Fruit fly (Drosophila melanogaster) whole organism, embryonic: ENCODE results near the gene APP-BP1.

Experiments
- CG10209 ChIP-seq: fragments of 200-800 bp; sonication (Bioruptor generic); optimal IDR thresholded peaks from 3 replicates; lab custom pipeline; 2017; ENCODE audit warnings: missing biosample characterization, mild to moderate bottlenecking, missing genetic modification characterization, missing genetic modification reagents
- CG10431 ChIP-seq: fragments of 200-800 bp; sonication (Bioruptor generic); optimal IDR thresholded peaks from 3 replicates; lab custom pipeline; 2018; ENCODE audit warnings: missing biosample characterization, mild to moderate bottlenecking, missing genetic modification characterization
- CG17359 ChIP-seq: fragments of 200-800 bp; sonication (Bioruptor generic); optimal IDR thresholded peaks from 3 replicates; lab custom pipeline; 2018; ENCODE audit warnings: missing biosample characterization, mild to moderate bottlenecking, missing genetic modification characterization, moderate library complexity
- CG17568 ChIP-seq: fragments of 200-800 bp; sonication (Bioruptor generic); optimal IDR thresholded peaks from 2 replicates; lab custom pipeline; 2018; ENCODE audit warnings: missing biosample characterization, mild to moderate bottlenecking, missing genetic modification characterization, moderate library complexity
- CG2129 ChIP-seq: fragments of 200-800 bp; sonication (Bioruptor generic); IDR thresholded peaks from 2 replicates; pipeline ENCODE4 v1.3.6; 2022; ENCODE audit warnings: missing biosample characterization, missing genetic modification characterization; ENCODE audit not compliant: partially characterized antibody
- CG2678 ChIP-seq: fragments of 200-800 bp; sonication (Bioruptor generic); optimal IDR thresholded peaks from 3 replicates; lab custom pipeline; 2019; ENCODE audit warnings: missing biosample characterization, mild to moderate bottlenecking, missing genetic modification characterization, moderate library complexity
- CG31365 ChIP-seq: fragments of 200-800 bp; sonication (Bioruptor generic); optimal IDR thresholded peaks from 2 replicates; lab custom pipeline; 2018; ENCODE audit warnings: missing biosample characterization, mild to moderate bottlenecking, missing genetic modification characterization
- CG6765 ChIP-seq: fragments of 200-800 bp; sonication (Bioruptor generic); optimal IDR thresholded peaks from 3 replicates; lab custom pipeline; 2017; ENCODE audit warnings: missing biosample characterization, mild to moderate bottlenecking, missing genetic modification characterization
- CG7987 ChIP-seq: fragments of 200-800 bp; sonication (Bioruptor generic); optimal IDR thresholded peaks from 2 replicates; lab custom pipeline; 2018; ENCODE audit warnings: missing biosample characterization, mild to moderate bottlenecking, missing genetic modification characterization, moderate library complexity
- CG9437 ChIP-seq: fragments of 200-800 bp; sonication (Bioruptor generic); optimal IDR thresholded peaks from 2 replicates; lab custom pipeline; 2018; ENCODE audit warnings: missing biosample characterization, mild to moderate bottlenecking, missing genetic modification characterization
- CG9932 ChIP-seq: fragments of 200-800 bp; sonication (Bioruptor generic); IDR thresholded peaks from 2 replicates; pipeline ENCODE4 v1.3.6; 2022; ENCODE audit warnings: missing biosample characterization, missing genetic modification characterization
- CrebB ChIP-seq: fragments of 200-800 bp; sonication (Bioruptor generic); optimal IDR thresholded peaks from 3 replicates; lab custom pipeline; 2018; ENCODE audit warnings: missing biosample characterization, mild to moderate bottlenecking, missing genetic modification characterization
- Dbx ChIP-seq: fragments of 200-800 bp; sonication (Bioruptor generic); IDR thresholded peaks from 3 replicates; pipeline ENCODE4 v1.3.6; 2022; ENCODE audit warnings: missing biosample characterization, missing genetic modification characterization
- Dip2 ChIP-seq: fragments of 200-800 bp; sonication (Bioruptor generic); IDR thresholded peaks from 2 replicates; pipeline ENCODE4 v1.3.6; 2022; ENCODE audit warnings: missing biosample characterization, missing genetic modification characterization
- Drgx ChIP-seq: fragments of 200-800 bp; sonication (Bioruptor generic); IDR thresholded peaks from 2 replicates; pipeline ENCODE4 v1.3.6; 2022; ENCODE audit warnings: missing biosample characterization, missing genetic modification characterization
- Ets65A ChIP-seq: fragments of 200-800 bp; sonication (Bioruptor generic); peaks from one replicate; lab custom pipeline; 2016; ENCODE audit warnings: missing biosample characterization, missing genetic modification characterization
- Ets97D ChIP-seq: fragments of 200-800 bp; sonication (Bioruptor generic); optimal IDR thresholded peaks from 3 replicates; lab custom pipeline; 2016; ENCODE audit warnings: missing biosample characterization, missing genetic modification characterization
- Fer3 ChIP-seq: fragments of 200-800 bp; sonication (Bioruptor generic); optimal IDR thresholded peaks from 2 replicates; lab custom pipeline; 2018; ENCODE audit warnings: missing biosample characterization, mild to moderate bottlenecking, missing genetic modification characterization, moderate library complexity
- HHEX ChIP-seq: fragments of 200-800 bp; sonication (Bioruptor generic); optimal IDR thresholded peaks from 3 replicates; lab custom pipeline; 2017; ENCODE audit warnings: missing biosample characterization, mild to moderate bottlenecking, missing genetic modification characterization, missing genetic modification reagents
- HmgZ ChIP-seq: fragments of 200-800 bp; sonication (Bioruptor generic); optimal IDR thresholded peaks from 2 replicates; lab custom pipeline; 2018; ENCODE audit warnings: missing biosample characterization, mild to moderate bottlenecking, missing genetic modification characterization
- Hmx ChIP-seq: fragments of 200-800 bp; sonication (Bioruptor generic); optimal IDR thresholded peaks from 2 replicates; lab custom pipeline; 2016; ENCODE audit warnings: missing biosample characterization, missing genetic modification characterization
- Lhr ChIP-seq: fragments of 200-800 bp; sonication (Bioruptor generic); optimal IDR thresholded peaks from 3 replicates; lab custom pipeline; 2017; ENCODE audit warnings: mild to moderate bottlenecking, missing biosample characterization, missing genetic modification reagents, missing genetic modification characterization
- Lpt ChIP-seq: fragments of >200 bp; optimal IDR thresholded peaks from 2 replicates; lab custom pipeline; 2018; ENCODE audit warnings: missing biosample characterization, missing genetic modification characterization
- MTF-1 ChIP-seq: fragments of 200-800 bp; sonication (Bioruptor generic); optimal IDR thresholded peaks from 2 replicates; lab custom pipeline; 2018; ENCODE audit warnings: missing biosample characterization, mild to moderate bottlenecking, missing genetic modification characterization, borderline replicate concordance
- Meics ChIP-seq: fragments of 200-800 bp; sonication (Bioruptor generic); optimal IDR thresholded peaks from 2 replicates; lab custom pipeline; 2017; ENCODE audit warnings: missing biosample characterization, mild to moderate bottlenecking, missing genetic modification characterization
- aop ChIP-seq: fragments of 200-800 bp; sonication (Bioruptor generic); IDR thresholded peaks from 2 replicates; pipeline ENCODE4 v1.3.6; 2022; ENCODE audit warnings: missing biosample characterization, missing genetic modification characterization
- ara ChIP-seq: fragments of 200-800 bp; sonication (Bioruptor generic); IDR thresholded peaks from 2 replicates; pipeline ENCODE4 v1.3.6; 2022; ENCODE audit warnings: missing biosample characterization, missing genetic modification characterization
- cg ChIP-seq: fragments of 200-800 bp; sonication (Bioruptor generic); optimal IDR thresholded peaks from 3 replicates; lab custom pipeline; 2019; ENCODE audit warnings: missing biosample characterization, mild to moderate bottlenecking, missing genetic modification characterization, moderate library complexity
- cwo ChIP-seq: fragments of 200-800 bp; sonication (Bioruptor generic); optimal IDR thresholded peaks from 3 replicates; lab custom pipeline; 2017; ENCODE audit warnings: missing biosample characterization, missing genetic modification characterization, mild to moderate bottlenecking, moderate library complexity, missing genetic modification reagents
- fd3F ChIP-seq: fragments of 200-800 bp; sonication (Bioruptor generic); optimal IDR thresholded peaks from 2 replicates; lab custom pipeline; 2018; ENCODE audit warnings: missing biosample characterization, mild to moderate bottlenecking, missing genetic modification characterization, moderate library complexity
- fd64A ChIP-seq: fragments of 200-800 bp; sonication (Bioruptor generic); optimal IDR thresholded peaks from 3 replicates; lab custom pipeline; 2018; ENCODE audit warnings: missing biosample characterization, mild to moderate bottlenecking, missing genetic modification characterization
- gce ChIP-seq: fragments of 200-800 bp; sonication (Bioruptor generic); IDR thresholded peaks from 3 replicates; pipeline ENCODE4 v1.3.6; 2022; ENCODE audit warnings: missing biosample characterization, missing genetic modification characterization
- grau ChIP-seq: fragments of 200-800 bp; optimal IDR thresholded peaks from 3 replicates; lab custom pipeline; 2019; ENCODE audit warnings: missing biosample characterization, mild to moderate bottlenecking, missing genetic modification characterization, moderate library complexity
- grn ChIP-seq: fragments of 200-800 bp; sonication (Bioruptor generic); optimal IDR thresholded peaks from 3 replicates; lab custom pipeline; 2017; ENCODE audit warnings: missing biosample characterization, missing genetic modification characterization
- hb ChIP-seq: fragments of 200-800 bp; sonication (Bioruptor generic); IDR thresholded peaks from 3 replicates; pipeline ENCODE4 v1.3.6; 2022; ENCODE audit warnings: missing biosample characterization, missing genetic modification characterization; ENCODE audit not compliant: partially characterized antibody
- lilli ChIP-seq: fragments of 200-800 bp; sonication (Bioruptor generic); optimal IDR thresholded peaks from 3 replicates; lab custom pipeline; 2016; ENCODE audit warnings: missing biosample characterization, missing genetic modification characterization
- luna ChIP-seq: fragments of 200-800 bp; sonication (Bioruptor generic); optimal IDR thresholded peaks from 2 replicates; lab custom pipeline; 2016; ENCODE audit warnings: missing biosample characterization, missing genetic modification characterization
- mirr ChIP-seq: fragments of 200-800 bp; sonication (Bioruptor generic); optimal IDR thresholded peaks from 3 replicates; lab custom pipeline; 2018; ENCODE audit warnings: missing biosample characterization, mild to moderate bottlenecking, missing genetic modification characterization
- pfk ChIP-seq: fragments of 200-800 bp; sonication (Bioruptor generic); optimal IDR thresholded peaks from 2 replicates; lab custom pipeline; 2018; ENCODE audit warnings: missing biosample characterization, mild to moderate bottlenecking, missing genetic modification characterization, moderate library complexity
- sc ChIP-seq, 3 experiments: fragments of >200 bp in 2 of 3; fragments of 200-800 bp in 1 of 3; sonication (Bioruptor generic) in 1 of 3; optimal IDR thresholded peaks; 2 replicates in 2 of 3; 3 replicates in 1 of 3; lab custom pipeline; 2017; ENCODE audit warnings: mild to moderate bottlenecking in 1 of 3, missing biosample characterization in 1 of 3, missing genetic modification characterization in 1 of 3, missing genetic modification reagents in 1 of 3
- sug ChIP-seq: fragments of 200-800 bp; optimal IDR thresholded peaks from 2 replicates; lab custom pipeline; 2019; ENCODE audit warnings: missing biosample characterization, mild to moderate bottlenecking, missing genetic modification characterization, moderate library complexity
- tna ChIP-seq: fragments of 200-800 bp; sonication (Bioruptor generic); IDR thresholded peaks from 2 replicates; pipeline ENCODE4 v1.3.6; 2022; ENCODE audit warnings: missing biosample characterization, missing genetic modification characterization; ENCODE audit not compliant: partially characterized antibody
- zfh1 ChIP-seq: fragments of 200-800 bp; sonication (Bioruptor generic); IDR thresholded peaks from 3 replicates; pipeline ENCODE4 v1.3.6; 2022; ENCODE audit warnings: missing biosample characterization, missing genetic modification characterization

APP-BP1 gene

dm6 chr3L:11049414-11049813 lies 48.8 kb upstream of the APP-BP1 start (continued):
- TF ChIP-seq Fer3 (tag; lab: Kevin White, UChicago) = peak; percentile 31
- TF ChIP-seq CG17359 (tag; lab: Kevin White, UChicago) = peak; percentile 24
- peak; percentile 72 for TF ChIP-seq CG6765 (GFP tag; lab: Kevin White, UChicago)
- TF ChIP-seq pfk (GFP tag; lab: Kevin White, UChicago) = peak; percentile 28
- TF ChIP-seq sug (tag; lab: Kevin White, UChicago) = peak; percentile 60
- TF ChIP-seq cg (GFP tag; lab: Kevin White, UChicago) = no peak
- no peak for TF ChIP-seq CG9437
- 0 out of 2 replicates have a peak, but pooled peaks have one; percentile 8 for TF ChIP-seq aop (GFP tag; lab: Robert Waterston, UW)
- no peak for TF ChIP-seq lilli (GFP tag; lab: Kevin White, UChicago)
- no peak for TF ChIP-seq Lhr
- TF ChIP-seq CG10209 (GFP tag; lab: Kevin White, UChicago) = peak; percentile 29
- 0 out of 3 replicates have a peak, but pooled peaks have one; percentile 47 for TF ChIP-seq Dbx (GFP tag; lab: Robert Waterston, UW)
- peak; percentile 11 for TF ChIP-seq HmgZ (tag; lab: Kevin White, UChicago)
- TF ChIP-seq grn (GFP tag; lab: Kevin White, UChicago) = peak; percentile 40
- TF ChIP-seq MTF-1 = peak; percentile 43
- TF ChIP-seq fd64A (GFP tag; lab: Kevin White, UChicago) = peak; percentile 18
- peak; percentile 61 for TF ChIP-seq CrebB (tag; lab: Kevin White, UChicago)
- TF ChIP-seq luna = peak; percentile 3
- TF ChIP-seq CG7987 = peak; percentile 75
- no peak for TF ChIP-seq CG9932 (GFP tag; lab: Robert Waterston, UW)
- peak; percentile 18 for TF ChIP-seq fd3F
- TF ChIP-seq CG2678 = peak; percentile 59
- peak; percentile 3 for TF ChIP-seq mirr (GFP tag; lab: Kevin White, UChicago)
- TF ChIP-seq Ets97D (GFP tag; lab: Kevin White, UChicago) = no peak
- TF ChIP-seq ara = no peak
- no peak for TF ChIP-seq CG10431 (GFP tag; lab: Kevin White, UChicago)
- TF ChIP-seq Hmx (GFP tag; lab: Kevin White, UChicago) = no peak
- peak; percentile 70 for TF ChIP-seq HHEX (GFP tag; lab: Kevin White, UChicago)
- peak; percentile 54 for TF ChIP-seq Meics (GFP tag; lab: Kevin White, UChicago)
- TF ChIP-seq cwo (GFP tag; lab: Kevin White, UChicago) = peak; percentile 8

dm6 chr3L:11051271-11051670 lies 46.9 kb upstream of the APP-BP1 start, which contains the start of gene CG43693:
CG43693 (minus strand) TSS chr3L:11051371.
- TF ChIP-seq CG31365 (tag; lab: Kevin White, UChicago) (no peak), CG10431 (GFP tag; lab: Kevin White, UChicago) (no peak), zfh1 (GFP tag; lab: Robert Waterston, UW) (no peak), Drgx (GFP tag; lab: Robert Waterston, UW) (no peak), hb (GFP tag; lab: Robert Waterston, UW) (0 out of 3 replicates have a peak, but pooled peaks have one; percentile 41), CG2129 (no peak)
- TF ChIP-seq, all 482 proteins: peak for 1

dm6 chr3L:11052760-11053259 lies 45.4 kb upstream of the APP-BP1 start:
- TF ChIP-seq tna (GFP tag; lab: Robert Waterston, UW) = no peak
- TF ChIP-seq CG17568 = no peak
- no peak for TF ChIP-seq sc (optimal IDR thresholded peaks at IDR 0.05; lab: Kevin White, UChicago)
- TF ChIP-seq sc (GFP tag; optimal IDR thresholded peaks at IDR 0.05; lab: Kevin White, UChicago) = no peak
- no peak for TF ChIP-seq grau (tag; lab: Kevin White, UChicago)
- TF ChIP-seq Lpt = no peak
- TF ChIP-seq gce (GFP tag; lab: Robert Waterston, UW) = no peak
- TF ChIP-seq Ets65A (GFP tag; lab: Kevin White, UChicago) = peak; percentile 91
- no peak for TF ChIP-seq Dip2
- peak; percentile 57; the same call in 1 of the 2 replicates for TF ChIP-seq Drgx (GFP tag; lab: Robert Waterston, UW)
